Worm (Caenorhabditis elegans) whole organism, mixed stage, embryonic: ENCODE measurements around the gene cec-6.

Experiments
- ceh-43 ChIP-seq: fragments of 200-800 bp; sonication (Bioruptor generic); optimal IDR thresholded peaks from 2 replicates; lab custom pipeline; 2018; ENCODE audit warnings: mild to moderate bottlenecking, missing genetic modification characterization, moderate library complexity, missing compliant biosample characterization
- cnd-1 ChIP-seq: fragments of 200-800 bp; sonication (Bioruptor generic); optimal IDR thresholded peaks from 2 replicates; lab custom pipeline; 2018; ENCODE audit warnings: mild to moderate bottlenecking, missing genetic modification characterization, missing compliant biosample characterization
- mep-1 ChIP-seq: fragments of 150-350 bp; optimal IDR thresholded peaks from 2 replicates; lab custom pipeline; 2017; ENCODE audit warnings: missing biosample characterization, missing genetic modification reagents, missing genetic modification characterization, inconsistent platforms
- unc-39 ChIP-seq: fragments of 150-350 bp; optimal IDR thresholded peaks from 2 replicates; lab custom pipeline; 2014; ENCODE audit warnings: missing biosample characterization, missing genetic modification characterization

DNA sequence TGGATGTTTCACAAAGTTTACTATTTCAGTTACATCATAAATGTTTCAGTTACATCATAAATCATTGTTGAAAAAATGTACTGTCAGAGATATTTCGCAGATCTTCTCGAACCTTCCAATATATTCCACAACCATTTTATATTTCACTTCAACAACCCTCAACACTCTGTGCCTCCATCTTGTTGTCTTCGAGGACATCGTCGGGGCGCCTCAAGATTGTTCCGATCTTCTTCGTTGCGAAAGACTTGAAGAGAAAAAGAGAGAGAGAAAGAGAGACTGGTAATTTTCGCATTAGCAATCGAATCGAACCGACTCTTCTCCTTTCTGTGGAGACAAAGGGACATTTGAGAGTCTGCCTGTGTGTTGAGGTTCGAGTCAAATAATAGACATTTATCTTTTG is 18.6 kb downstream of the cec-6 start:
- TF ChIP-seq ceh-43 (no peak), mep-1 (tag; lab: Kevin White, UChicago) (no peak), cnd-1 (tag; lab: Kevin White, UChicago) (no peak), unc-39 (tag; lab: Kevin White, UChicago) (no peak)
